Worm (Caenorhabditis elegans): Measurements from ENCODE around the gene mtl-2.

mtl-2 gene

DNA sequence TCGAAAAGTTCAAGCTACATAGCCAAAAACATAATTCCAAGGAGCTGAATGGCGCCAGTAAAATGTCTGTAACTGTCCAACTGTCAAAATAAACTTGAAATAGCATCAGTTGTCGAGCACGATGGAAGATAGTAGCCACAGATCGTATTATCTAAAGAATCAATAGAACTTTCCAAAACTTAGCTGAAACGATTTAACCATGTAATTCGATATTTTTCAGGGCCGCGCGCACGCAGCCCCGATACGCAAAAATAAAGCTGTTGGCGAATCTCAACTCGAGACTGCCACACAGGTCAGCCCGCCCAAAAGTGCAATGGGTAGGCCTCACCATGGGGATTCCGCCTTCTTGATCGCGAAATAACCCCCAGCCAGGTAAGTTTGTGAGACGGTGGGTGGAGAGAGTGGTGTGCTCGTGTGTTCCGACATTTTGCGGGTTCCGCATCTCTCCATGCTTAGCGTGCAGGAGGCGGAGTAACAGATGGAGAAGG, 9.8 kb upstream of the mtl-2 start (continued):
- no peak for TF ChIP-seq pha-4 (tag; optimal IDR thresholded peaks at IDR 0.05)
- no peak for TF ChIP-seq attf-5 (GFP tag; optimal IDR thresholded peaks at IDR 0.05)
- TF ChIP-seq egl-18 (GFP tag; IDR thresholded peaks at IDR 0.05), result 0 out of 2 replicates have a peak, but pooled peaks have one; percentile 45
- TF ChIP-seq D2030.7 (GFP tag; IDR thresholded peaks at IDR 0.05), result peak; percentile 96
- TF ChIP-seq xnd-1 (tag; optimal IDR thresholded peaks at IDR 0.05), result peak; percentile 42
- TF ChIP-seq madf-10 (tag; optimal IDR thresholded peaks at IDR 0.05), result peak; percentile 67
- peak; percentile 66 for TF ChIP-seq F33H1.4 (GFP tag; IDR thresholded peaks at IDR 0.05)
- peak; percentile 94 for TF ChIP-seq him-1 (tag; optimal IDR thresholded peaks at IDR 0.05)
- TF ChIP-seq egl-44 (GFP tag; IDR thresholded peaks at IDR 0.05), result peak; percentile 57; the same call in 1 of the 2 replicates
- no peak for TF ChIP-seq zim-3 (tag; optimal IDR thresholded peaks at IDR 0.05)
- TF ChIP-seq nfya-2 (GFP tag; IDR thresholded peaks at IDR 0.05), result 0 out of 2 replicates have a peak, but pooled peaks have one; percentile 17
- no peak for TF ChIP-seq hlh-26 (GFP tag; conservative IDR thresholded peaks at IDR 0.05)
- peak; percentile 8 for TF ChIP-seq F49E8.2 (tag; optimal IDR thresholded peaks at IDR 0.05; ENCODE audit: insufficient read depth)
- peak; percentile 88 for TF ChIP-seq sptf-2 (GFP tag; optimal IDR thresholded peaks at IDR 0.05)
- no peak for TF ChIP-seq ztf-3 (GFP tag; optimal IDR thresholded peaks at IDR 0.05)
- TF ChIP-seq unc-62 (GFP tag; optimal IDR thresholded peaks at IDR 0.05), result no peak
- no peak; the same call in 1 of the 2 replicates for TF ChIP-seq F39B2.1 (GFP tag; IDR thresholded peaks at IDR 0.05)
- peak; percentile 86 for TF ChIP-seq Y53G8AR.9 (GFP tag; conservative IDR thresholded peaks at IDR 0.05)
- no peak for TF ChIP-seq F57A8.1 (GFP tag; optimal IDR thresholded peaks at IDR 0.05)
- peak; percentile 76 for TF ChIP-seq F52B5.7 (tag; optimal IDR thresholded peaks at IDR 0.05)
- peak; percentile 92 for TF ChIP-seq snpc-1.1 (tag; optimal IDR thresholded peaks at IDR 0.05; ENCODE audit: insufficient read depth)
- TF ChIP-seq lir-1 (GFP tag; conservative IDR thresholded peaks at IDR 0.05), result no peak
- peak; percentile 94 for TF ChIP-seq pbrm-1 (GFP tag; IDR thresholded peaks at IDR 0.05)
- TF ChIP-seq B0336.3 (GFP tag; IDR thresholded peaks at IDR 0.05), result peak; percentile 94
- peak; percentile 12 for TF ChIP-seq F22D6.2 (tag; optimal IDR thresholded peaks at IDR 0.05)
- TF ChIP-seq mes-4 (tag; optimal IDR thresholded peaks at IDR 0.05), result peak; percentile 6
- no peak for TF ChIP-seq K12H6.12 (tag; optimal IDR thresholded peaks at IDR 0.05)
- TF ChIP-seq die-1 (tag; optimal IDR thresholded peaks at IDR 0.05), result no peak
- TF ChIP-seq hsf-1 (GFP tag; IDR thresholded peaks at IDR 0.05), result peak; percentile 74
- peak; percentile 52; the same call in 1 of the 2 replicates for TF ChIP-seq K11D2.4 (GFP tag; IDR thresholded peaks at IDR 0.05)
- TF ChIP-seq mxl-1 (tag; optimal IDR thresholded peaks at IDR 0.05), result no peak
- TF ChIP-seq ekl-4 (GFP tag; IDR thresholded peaks at IDR 0.05), result peak; percentile 92
- peak; percentile 22 for TF ChIP-seq snpc-1.3 (tag; optimal IDR thresholded peaks at IDR 0.05; ENCODE audit: insufficient read depth)
- no peak for TF ChIP-seq F37B4.10 (GFP tag; IDR thresholded peaks at IDR 0.05)
- TF ChIP-seq cebp-2 (GFP tag; IDR thresholded peaks at IDR 0.05), result 0 out of 2 replicates have a peak, but pooled peaks have one; percentile 88
- no peak for TF ChIP-seq ceh-40 (GFP tag; IDR thresholded peaks at IDR 0.05)
- TF ChIP-seq nhr-90 (tag; optimal IDR thresholded peaks at IDR 0.05), result no peak
- 0 out of 2 replicates have a peak, but pooled peaks have one; percentile 78 for TF ChIP-seq Y56A3A.18 (GFP tag; IDR thresholded peaks at IDR 0.05)
- peak; percentile 74; the same call in 1 of the 2 replicates for TF ChIP-seq aptf-2 (GFP tag; conservative IDR thresholded peaks at IDR 0.05)
- peak; percentile 97 for TF ChIP-seq hmg-1.2 (GFP tag; IDR thresholded peaks at IDR 0.05)
- TF ChIP-seq let-607 (tag; optimal IDR thresholded peaks at IDR 0.05), result peak in 1 of 2 experiments; percentile 15
- TF ChIP-seq madf-8 (GFP tag; conservative IDR thresholded peaks at IDR 0.05), result peak; percentile 44
- no peak for TF ChIP-seq madf-3 (GFP tag; IDR thresholded peaks at IDR 0.05)
- 0 out of 2 replicates have a peak, but pooled peaks have one; percentile 22 for TF ChIP-seq ztf-6 (GFP tag; IDR thresholded peaks at IDR 0.05)
- TF ChIP-seq attf-3 (GFP tag; conservative IDR thresholded peaks at IDR 0.05), result no peak
- peak; percentile 73 for TF ChIP-seq egrh-3 (GFP tag; IDR thresholded peaks at IDR 0.05)
- TF ChIP-seq lin-35 (GFP tag; optimal IDR thresholded peaks at IDR 0.05), result peak in 1 of 3 experiments; percentile 50

Data from whole organism, young adult.